Fruit fly (Drosophila melanogaster) whole organism: ENCODE data around the gene Cftr.

Experiments
- CG8478 ChIP-seq: fragments of >200 bp; optimal IDR thresholded peaks from 2 replicates; lab custom pipeline; 2018; ENCODE audit warnings: inconsistent platforms
- pan ChIP-seq: fragments of >200 bp; optimal IDR thresholded peaks from 2 replicates; lab custom pipeline; 2017

dm6 chr3R:24543676-24544277, at the start of gene Cftr:
- TF ChIP-seq CG8478 (lab: Kevin White, UChicago) (no peak), pan (lab: Kevin White, UChicago) (no peak)
